Worm (Caenorhabditis elegans) whole organism, L2 larva: ENCODE results near the gene msp-56.

Experiments used
- C34F6.9 ChIP-seq: fragments of 150-350 bp; optimal IDR thresholded peaks from 2 replicates; lab custom pipeline; 2014; ENCODE audit warnings: missing biosample characterization, missing genetic modification characterization
- F13H6.1 ChIP-seq: sonication (generic microtip); optimal IDR thresholded peaks from 2 replicates; lab custom pipeline; 2016; ENCODE audit warnings: missing genetic modification characterization, missing compliant biosample characterization
- R02D3.7 ChIP-seq: fragments of 150-350 bp; optimal IDR thresholded peaks from 2 replicates; lab custom pipeline; 2014; ENCODE audit warnings: missing biosample characterization, missing genetic modification characterization
- Y55F3AM.14 ChIP-seq: fragments of 200-800 bp; sonication (Bioruptor generic); optimal IDR thresholded peaks from 2 replicates; lab custom pipeline; 2018; ENCODE audit warnings: mild to moderate bottlenecking, missing genetic modification characterization, missing compliant biosample characterization
- ZK546.5 ChIP-seq: sonication (generic microtip); optimal IDR thresholded peaks from 2 replicates; lab custom pipeline; 2017; ENCODE audit warnings: missing biosample characterization, missing genetic modification characterization
- alr-1 ChIP-seq: fragments of 150-350 bp; optimal IDR thresholded peaks from 2 replicates; lab custom pipeline; 2014; ENCODE audit warnings: missing biosample characterization, missing genetic modification characterization
- aly-2 ChIP-seq: fragments of 150-350 bp; optimal IDR thresholded peaks from 2 replicates; lab custom pipeline; 2014; ENCODE audit warnings: missing biosample characterization, missing genetic modification characterization
- ama-1 ChIP-seq: fragments of 150-350 bp; optimal IDR thresholded peaks from 2 replicates; lab custom pipeline; 2018; ENCODE audit warnings: inconsistent platforms
- blmp-1 ChIP-seq: sonication (generic microtip); optimal IDR thresholded peaks from 2 replicates; lab custom pipeline; 2017; ENCODE audit warnings: missing genetic modification characterization, mild to moderate bottlenecking, missing compliant biosample characterization, antibody characterized with exemption, moderate library complexity; ENCODE audit not compliant: insufficient read depth
- ceh-82 ChIP-seq: fragments of 150-350 bp; optimal IDR thresholded peaks from 2 replicates; lab custom pipeline; 2014; ENCODE audit warnings: missing biosample characterization, missing genetic modification characterization
- crh-2 ChIP-seq: sonication (generic microtip); optimal IDR thresholded peaks from 2 replicates; lab custom pipeline; 2017; ENCODE audit warnings: missing biosample characterization, missing genetic modification characterization
- elt-1 ChIP-seq: fragments of 150-350 bp; optimal IDR thresholded peaks from 2 replicates; lab custom pipeline; 2014; ENCODE audit warnings: missing biosample characterization, missing genetic modification characterization
- fos-1 ChIP-seq: fragments of 150-350 bp; optimal IDR thresholded peaks from 2 replicates; lab custom pipeline; 2014; ENCODE audit warnings: missing biosample characterization, missing genetic modification characterization
- lin-13 ChIP-seq: fragments of 150-350 bp; optimal IDR thresholded peaks from 2 replicates; lab custom pipeline; 2014; ENCODE audit warnings: missing biosample characterization, missing genetic modification reagents, missing genetic modification characterization
- lin-39 ChIP-seq: fragments of 150-350 bp; optimal IDR thresholded peaks from 2 replicates; lab custom pipeline; 2014; ENCODE audit warnings: missing biosample characterization, missing genetic modification reagents, missing genetic modification characterization
- mab-5 ChIP-seq: fragments of 150-350 bp; optimal IDR thresholded peaks from 2 replicates; lab custom pipeline; 2014; ENCODE audit warnings: missing biosample characterization, missing genetic modification characterization
- mbf-1 ChIP-seq: sonication (generic microtip); optimal IDR thresholded peaks from 2 replicates; lab custom pipeline; 2017; ENCODE audit warnings: missing biosample characterization, missing genetic modification characterization
- nhr-10 ChIP-seq: sonication (generic microtip); optimal IDR thresholded peaks from 2 replicates; lab custom pipeline; 2017; ENCODE audit warnings: missing biosample characterization, missing genetic modification characterization
- nhr-11 ChIP-seq: fragments of 150-350 bp; optimal IDR thresholded peaks from 2 replicates; lab custom pipeline; 2014; ENCODE audit warnings: missing biosample characterization, missing genetic modification characterization
- nhr-129 ChIP-seq: fragments of 150-350 bp; optimal IDR thresholded peaks from 2 replicates; lab custom pipeline; 2014; ENCODE audit warnings: missing biosample characterization, missing genetic modification characterization
- nhr-21 ChIP-seq: fragments of 150-350 bp; optimal IDR thresholded peaks from 2 replicates; lab custom pipeline; 2014; ENCODE audit warnings: missing biosample characterization, missing genetic modification characterization
- nhr-23 ChIP-seq: fragments of 150-350 bp; optimal IDR thresholded peaks from 2 replicates; lab custom pipeline; 2014; ENCODE audit warnings: missing biosample characterization, missing genetic modification reagents, missing genetic modification characterization
- nhr-237 ChIP-seq: fragments of 150-350 bp; optimal IDR thresholded peaks from 2 replicates; lab custom pipeline; 2014; ENCODE audit warnings: missing biosample characterization, missing genetic modification characterization
- nhr-25 ChIP-seq: fragments of 150-350 bp; sonication (generic microtip); optimal IDR thresholded peaks from 3 replicates; lab custom pipeline; 2014; ENCODE audit warnings: missing biosample characterization, missing genetic modification characterization
- nhr-77 ChIP-seq: fragments of 150-350 bp; optimal IDR thresholded peaks from 2 replicates; lab custom pipeline; 2014; ENCODE audit warnings: missing biosample characterization, missing genetic modification characterization
- peb-1 ChIP-seq: fragments of 150-350 bp; optimal IDR thresholded peaks from 2 replicates; lab custom pipeline; 2014; ENCODE audit warnings: missing biosample characterization, missing genetic modification characterization
- sem-4 ChIP-seq: fragments of 150-350 bp; optimal IDR thresholded peaks from 2 replicates; lab custom pipeline; 2014; ENCODE audit warnings: missing biosample characterization, missing genetic modification reagents, missing genetic modification characterization
- sma-3 ChIP-seq: sonication (generic microtip); optimal IDR thresholded peaks from 2 replicates; lab custom pipeline; 2016; ENCODE audit warnings: missing genetic modification reagents, missing genetic modification characterization, missing compliant biosample characterization
- snpc-4 ChIP-seq: fragments of 150-350 bp; optimal IDR thresholded peaks from 2 replicates; lab custom pipeline; 2014; ENCODE audit warnings: missing biosample characterization, missing genetic modification characterization
- unc-39 ChIP-seq: fragments of 150-350 bp; optimal IDR thresholded peaks from 2 replicates; lab custom pipeline; 2014; ENCODE audit warnings: missing biosample characterization, missing genetic modification characterization
- unc-55 ChIP-seq: fragments of 150-350 bp; sonication (generic microtip); optimal IDR thresholded peaks from 3 replicates; lab custom pipeline; 2014; ENCODE audit warnings: missing biosample characterization, missing genetic modification reagents, missing genetic modification characterization
- unc-62 ChIP-seq: fragments of 150-350 bp; optimal IDR thresholded peaks from 2 replicates; lab custom pipeline; 2014; ENCODE audit warnings: missing biosample characterization, missing genetic modification reagents, missing genetic modification characterization
- zag-1 ChIP-seq: fragments of 150-350 bp; optimal IDR thresholded peaks from 2 replicates; lab custom pipeline; 2014; ENCODE audit warnings: missing biosample characterization, missing genetic modification characterization
- ztf-1 ChIP-seq: fragments of 200-800 bp; sonication (Bioruptor generic); conservative IDR thresholded peaks from 2 replicates; pipeline ENCODE4 v1.3.6; 2022; ENCODE audit warnings: missing genetic modification characterization, missing compliant biosample characterization
- ztf-11 ChIP-seq: sonication (generic microtip); optimal IDR thresholded peaks from 2 replicates; lab custom pipeline; 2017; ENCODE audit warnings: missing biosample characterization, missing genetic modification characterization
- ztf-4 ChIP-seq: fragments of 150-350 bp; optimal IDR thresholded peaks from 2 replicates; lab custom pipeline; 2014; ENCODE audit warnings: missing biosample characterization, missing genetic modification characterization

Gene msp-56

DNA sequence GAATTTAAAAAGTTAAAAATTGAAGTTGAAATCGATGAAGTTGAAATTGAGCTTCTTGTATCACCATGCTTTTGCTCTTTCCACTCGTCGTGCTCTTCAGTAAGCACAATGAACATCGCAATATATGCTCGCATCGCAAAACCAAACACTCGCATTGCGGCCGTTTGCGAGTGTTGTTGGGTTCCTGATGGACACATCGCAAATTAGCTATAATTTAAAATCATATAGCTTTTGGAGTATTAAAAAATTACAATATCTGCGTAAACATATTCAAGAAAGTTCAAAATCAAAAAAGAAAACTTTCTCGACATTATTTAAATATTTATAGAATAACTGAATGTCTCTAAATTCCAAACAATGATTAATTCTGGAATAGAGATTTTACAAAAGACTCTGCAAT is 731 bp downstream of the msp-56 start, which contains the start of gene K07F5.17:
Gene K07F5.17, plus strand, starts transcription at position 301 of the 400 bp plus-strand sequence.
- TF ChIP-seq nhr-10 (tag; lab: Kevin White, UChicago) (no peak), nhr-77 (no peak), sma-3 (GFP tag; lab: Kevin White, UChicago) (no peak), unc-55 (GFP tag; lab: Kevin White, UChicago) (no peak), nhr-11 (no peak), ama-1 (lab: Kevin White, UChicago) (no peak), unc-39 (tag; lab: Kevin White, UChicago) (no peak), ZK546.5 (tag; lab: Kevin White, UChicago) (no peak), nhr-237 (tag; lab: Kevin White, UChicago) (no peak), elt-1 (no peak), peb-1 (tag; lab: Kevin White, UChicago) (no peak), alr-1 (tag; lab: Kevin White, UChicago) (no peak), lin-13 (GFP tag; lab: Kevin White, UChicago) (no peak), F13H6.1 (tag; lab: Kevin White, UChicago) (no peak), lin-39 (tag; lab: Kevin White, UChicago) (no peak)

DNA sequence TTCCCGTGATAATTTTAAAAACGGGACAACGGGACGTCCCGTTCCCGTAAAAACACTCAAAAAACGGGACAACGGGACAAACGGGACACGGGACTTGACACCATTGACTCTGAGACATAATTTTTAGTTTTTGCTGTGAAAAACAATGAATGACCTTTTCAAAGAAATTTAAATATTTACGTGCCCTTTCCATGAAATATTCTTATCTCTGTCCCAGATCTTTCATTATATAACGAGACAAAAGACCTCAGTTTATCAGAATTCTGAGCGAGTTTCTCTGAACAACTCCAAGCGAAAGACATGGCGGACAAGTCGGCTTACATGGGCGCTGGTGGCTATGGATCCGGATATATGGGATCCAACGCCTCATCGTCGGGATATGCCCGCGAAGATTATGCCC is 2.4 kb downstream of the msp-56 start, which contains the start of gene nspd-2:
Gene nspd-2, plus strand, starts transcription at position 301 of the 400 bp plus-strand sequence.
- no peak for TF ChIP-seq nhr-11
- no peak for TF ChIP-seq R02D3.7 (tag; lab: Kevin White, UChicago)
- TF ChIP-seq mbf-1, result no peak
- TF ChIP-seq nhr-237 (tag; lab: Kevin White, UChicago), result no peak
- no peak for TF ChIP-seq unc-62 (GFP tag; lab: Kevin White, UChicago)
- no peak for TF ChIP-seq F13H6.1 (tag; lab: Kevin White, UChicago)
- TF ChIP-seq alr-1 (tag; lab: Kevin White, UChicago), result no peak
- no peak for TF ChIP-seq sem-4 (tag; lab: Kevin White, UChicago)
- TF ChIP-seq ztf-1 (GFP tag; lab: Robert Waterston, UW), result no peak
- TF ChIP-seq snpc-4 (tag; lab: Kevin White, UChicago), result no peak

DNA sequence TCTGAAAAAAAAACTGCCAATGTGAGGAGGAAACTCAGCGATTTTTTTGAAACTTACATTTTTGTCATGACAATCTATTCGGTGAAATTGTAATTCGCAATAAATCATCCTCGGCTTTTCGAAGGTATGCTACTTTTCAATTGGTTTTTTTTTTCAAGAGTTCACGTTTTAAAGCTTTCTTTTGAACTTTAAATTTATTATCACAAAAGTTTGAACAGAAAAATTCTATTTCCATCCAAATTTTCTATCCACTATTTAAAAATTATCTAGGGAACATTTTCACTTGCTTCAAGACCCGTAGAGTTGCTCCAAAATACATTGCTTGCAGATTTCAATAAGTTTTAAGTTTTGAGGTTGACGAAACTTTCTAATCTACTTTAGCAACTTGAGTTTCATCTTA is 5.2 kb downstream of the msp-56 start, which contains the start of gene K07F5.6:
Gene K07F5.6, minus strand, starts transcription at position 101 of the 400 bp plus-strand sequence.
- TF ChIP-seq mbf-1, result no peak

DNA sequence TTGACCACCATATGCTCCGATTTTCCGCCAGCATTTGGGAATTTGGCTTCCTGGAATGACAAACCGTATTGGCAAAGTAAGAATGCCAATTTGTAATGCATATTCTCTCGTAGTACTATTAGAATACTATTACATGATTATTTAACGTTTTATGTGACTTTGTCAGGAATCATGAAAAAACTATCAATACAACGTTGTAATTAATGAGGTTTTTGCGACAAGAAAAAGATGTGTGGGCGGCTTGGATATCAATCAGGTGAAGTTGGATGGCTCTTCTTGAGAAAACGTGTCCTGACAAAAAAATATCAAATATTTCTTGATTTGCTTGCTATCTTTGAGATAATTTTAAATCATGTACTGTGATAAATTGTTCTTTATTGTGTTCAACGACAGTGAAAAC is 6.7 kb downstream of the msp-56 start, which contains the start of gene K07F5.7:
Gene K07F5.7, minus strand, starts transcription at position 101 of the 400 bp plus-strand sequence.
- TF ChIP-seq unc-55 (GFP tag; lab: Kevin White, UChicago), result no peak
- TF ChIP-seq nhr-237 (tag; lab: Kevin White, UChicago), result no peak
- no peak for TF ChIP-seq ceh-82 (tag; lab: Kevin White, UChicago)
- TF ChIP-seq nhr-10 (tag; lab: Kevin White, UChicago), result no peak
- TF ChIP-seq unc-39 (tag; lab: Kevin White, UChicago), result no peak
- no peak for TF ChIP-seq nhr-77
- TF ChIP-seq zag-1 (tag; lab: Kevin White, UChicago), result no peak
- TF ChIP-seq C34F6.9 (tag; lab: Kevin White, UChicago), result no peak
- no peak for TF ChIP-seq lin-13 (GFP tag; lab: Kevin White, UChicago)
- no peak for TF ChIP-seq aly-2 (tag; lab: Kevin White, UChicago)
- no peak for TF ChIP-seq blmp-1 (tag; lab: Kevin White, UChicago)
- TF ChIP-seq alr-1 (tag; lab: Kevin White, UChicago), result no peak

DNA sequence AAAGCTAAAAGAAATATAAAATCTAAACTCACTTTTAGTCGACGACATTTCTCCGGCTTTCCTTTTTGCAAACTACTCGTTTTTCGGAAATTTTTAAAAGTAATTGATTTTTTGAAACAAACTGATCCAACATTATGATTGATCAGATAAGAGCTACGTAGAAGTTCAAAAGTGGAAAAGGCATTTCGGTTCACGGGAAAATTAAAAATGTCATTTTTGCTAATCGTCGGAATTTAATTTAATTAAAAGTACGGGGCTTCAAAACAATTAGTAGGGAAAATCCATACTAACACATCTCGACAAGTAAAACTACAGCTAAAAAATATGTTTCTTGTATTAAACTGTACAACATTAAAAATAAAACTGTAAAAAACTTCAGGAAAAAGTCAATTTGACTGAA is 8.3 kb downstream of the msp-56 start, which contains the start of gene K07F5.8:
Gene K07F5.8, minus strand, starts transcription at position 101 of the 400 bp plus-strand sequence.
- TF ChIP-seq unc-55 (GFP tag; lab: Kevin White, UChicago), result no peak
- TF ChIP-seq ceh-82 (tag; lab: Kevin White, UChicago), result no peak
- no peak for TF ChIP-seq nhr-23 (tag; lab: Kevin White, UChicago)
- TF ChIP-seq nhr-129, result no peak
- no peak for TF ChIP-seq nhr-11
- no peak for TF ChIP-seq Y55F3AM.14 (GFP tag; lab: Kevin White, UChicago)
- TF ChIP-seq mab-5 (tag; lab: Kevin White, UChicago), result no peak
- TF ChIP-seq peb-1 (tag; lab: Kevin White, UChicago), result no peak
- no peak for TF ChIP-seq fos-1

DNA sequence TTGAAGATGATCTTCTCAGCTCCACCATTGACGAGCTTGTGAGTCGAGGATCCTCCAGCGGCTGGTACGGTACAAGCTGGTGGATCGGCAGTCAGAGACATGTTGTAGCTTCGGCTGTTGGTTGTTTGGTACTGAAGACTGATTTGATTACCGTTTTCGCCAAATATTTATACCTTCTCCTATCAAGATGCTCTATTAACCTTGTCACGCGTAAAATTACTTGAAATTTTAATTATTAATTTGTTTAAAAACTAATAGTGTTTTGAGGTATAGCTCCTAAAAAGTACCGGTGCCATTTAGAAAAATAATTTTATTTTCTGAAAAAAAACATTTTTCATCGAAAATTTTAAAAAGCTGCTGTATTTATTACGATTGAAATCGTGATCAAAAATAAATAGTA is 9.6 kb downstream of the msp-56 start, which contains the start of gene ssp-10:
Gene ssp-10, minus strand, starts transcription at position 101 of the 400 bp plus-strand sequence.
- no peak for TF ChIP-seq R02D3.7 (tag; lab: Kevin White, UChicago)
- TF ChIP-seq nhr-23 (tag; lab: Kevin White, UChicago), result no peak
- no peak for TF ChIP-seq fos-1
- TF ChIP-seq nhr-21 (tag; lab: Kevin White, UChicago), result no peak
- TF ChIP-seq lin-13 (GFP tag; lab: Kevin White, UChicago), result no peak
- TF ChIP-seq zag-1 (tag; lab: Kevin White, UChicago), result no peak
- TF ChIP-seq unc-39 (tag; lab: Kevin White, UChicago), result no peak
- TF ChIP-seq nhr-237 (tag; lab: Kevin White, UChicago), result no peak
- no peak for TF ChIP-seq ztf-4 (tag; lab: Kevin White, UChicago)
- TF ChIP-seq nhr-25 (tag; lab: Kevin White, UChicago), result no peak
- TF ChIP-seq ztf-11, result no peak
- no peak for TF ChIP-seq unc-55 (GFP tag; lab: Kevin White, UChicago)
- TF ChIP-seq blmp-1 (tag; lab: Kevin White, UChicago), result no peak
- no peak for TF ChIP-seq crh-2 (tag; lab: Kevin White, UChicago)
- TF ChIP-seq snpc-4 (tag; lab: Kevin White, UChicago), result no peak
- no peak for TF ChIP-seq lin-39 (tag; lab: Kevin White, UChicago)
- TF ChIP-seq nhr-129, result no peak
- no peak for TF ChIP-seq sem-4 (tag; lab: Kevin White, UChicago)
- TF ChIP-seq, all 48 proteins: peak for 0
